Fruit fly (Drosophila melanogaster): ENCODE results near the gene CG13305.

CG13305 gene

DNA sequence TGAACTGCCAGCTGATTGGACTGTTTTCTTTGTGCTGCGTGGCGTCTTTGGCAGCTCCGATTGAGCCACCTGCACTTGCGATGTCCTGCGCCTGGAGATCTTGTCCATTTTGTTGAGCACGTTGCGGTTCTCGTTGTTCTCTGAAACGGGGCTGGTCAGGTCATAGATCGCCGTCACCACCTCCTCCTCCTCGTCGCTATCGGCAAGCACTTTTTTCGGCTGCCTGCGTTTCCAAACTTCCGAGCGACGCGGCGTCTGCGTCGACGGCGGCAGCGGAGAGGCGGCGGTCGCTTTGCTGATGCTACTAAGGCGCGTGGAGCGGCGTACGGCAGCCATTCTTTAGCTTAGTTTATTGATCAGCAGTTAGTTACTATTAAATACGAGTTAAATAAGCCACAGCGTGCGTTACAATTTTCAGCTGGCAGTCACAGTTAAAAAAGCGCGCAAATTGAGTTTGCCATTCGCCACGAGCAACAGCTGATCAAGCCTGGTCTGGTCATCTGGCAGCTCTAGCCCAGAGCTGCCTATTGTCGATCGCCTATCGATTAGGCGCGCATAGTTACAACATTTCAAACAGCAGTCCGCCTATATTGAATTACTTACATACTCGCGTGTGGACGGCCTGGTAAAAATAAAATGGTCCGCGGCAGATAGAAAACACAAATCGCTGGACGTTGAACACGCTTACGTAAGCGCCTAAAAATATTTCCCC, 12.9 kb downstream of the CG13305 start, which contains the start of gene Cdc6 (continued):
- no peak for TF ChIP-seq CG8290 (GFP tag; optimal IDR thresholded peaks at IDR 0.05)
- TF ChIP-seq CG8290 (tag; optimal IDR thresholded peaks at IDR 0.05): peak in 1 of 2 experiments; percentile 15
- TF ChIP-seq HLHmδ (GFP tag; optimal IDR thresholded peaks at IDR 0.05): no peak
- TF ChIP-seq CG6791 (GFP tag; IDR thresholded peaks at IDR 0.05; ENCODE audit: partially characterized antibody): peak; percentile 66; the same call in 1 of the 3 replicates
- TF ChIP-seq mld (GFP tag; IDR thresholded peaks at IDR 0.05; ENCODE audit: partially characterized antibody): no peak
- no peak for TF ChIP-seq PHDP (tag; optimal IDR thresholded peaks at IDR 0.05)
- TF ChIP-seq Sox100B (GFP tag; optimal IDR thresholded peaks at IDR 0.05): no peak
- TF ChIP-seq pfk (GFP tag; optimal IDR thresholded peaks at IDR 0.05): no peak
- peak; percentile 31 for TF ChIP-seq CG12769 (tag; optimal IDR thresholded peaks at IDR 0.05)
- TF ChIP-seq Hr3 (GFP tag; optimal IDR thresholded peaks at IDR 0.05): no peak
- TF ChIP-seq ewg (GFP tag; optimal IDR thresholded peaks at IDR 0.05): no peak
- TF ChIP-seq E2f2 (GFP tag; IDR thresholded peaks at IDR 0.05): peak; percentile 99
- TF ChIP-seq org-1 (GFP tag; optimal IDR thresholded peaks at IDR 0.05): no peak
- TF ChIP-seq MBD-R2 (GFP tag; IDR thresholded peaks at IDR 0.05): peak; percentile 82
- TF ChIP-seq ap (GFP tag; IDR thresholded peaks at IDR 0.05): no peak
- TF ChIP-seq CG10267 (tag; optimal IDR thresholded peaks at IDR 0.05): peak; percentile 13
- TF ChIP-seq amos (GFP tag; IDR thresholded peaks at IDR 0.05; ENCODE audit: partially characterized antibody): peak; percentile 48; the same call in 1 of the 2 replicates
- TF ChIP-seq CG12219 (GFP tag; optimal IDR thresholded peaks at IDR 0.05): no peak
- no peak for TF ChIP-seq caup (GFP tag; optimal IDR thresholded peaks at IDR 0.05; ENCODE audit: severe bottlenecking)
- TF ChIP-seq CG16863 (GFP tag; optimal IDR thresholded peaks at IDR 0.05): no peak
- no peak for TF ChIP-seq fru (optimal IDR thresholded peaks at IDR 0.05)
- 0 out of 3 replicates have a peak, but pooled peaks have one; percentile 21 for TF ChIP-seq knrl (GFP tag; IDR thresholded peaks at IDR 0.05; ENCODE audit: partially characterized antibody)
- TF ChIP-seq CG10959 (GFP tag; IDR thresholded peaks at IDR 0.05): no peak
- no peak for TF ChIP-seq HLH3B (GFP tag; IDR thresholded peaks at IDR 0.05)
- peak; percentile 11 for TF ChIP-seq gfzf (GFP tag; optimal IDR thresholded peaks at IDR 0.05)
- TF ChIP-seq CG5953 (GFP tag; IDR thresholded peaks at IDR 0.05): no peak
- no peak for TF ChIP-seq br (optimal IDR thresholded peaks at IDR 0.05)
- peak; percentile 60; the same call in 1 of the 3 replicates for TF ChIP-seq so (GFP tag; IDR thresholded peaks at IDR 0.05)
- no peak for TF ChIP-seq CG16815 (GFP tag; optimal IDR thresholded peaks at IDR 0.05)
- peak; percentile 20 for TF ChIP-seq Ets97D (GFP tag; optimal IDR thresholded peaks at IDR 0.05)
- peak; percentile 69 for TF ChIP-seq Sin3A (optimal IDR thresholded peaks at IDR 0.05)
- TF ChIP-seq CG11085 (GFP tag; IDR thresholded peaks at IDR 0.05): no peak
- peak; percentile 71 for TF ChIP-seq CG1603 (tag; optimal IDR thresholded peaks at IDR 0.05)
- no peak for TF ChIP-seq Ssrp (tag; optimal IDR thresholded peaks at IDR 0.05)
- TF ChIP-seq CG9932 (GFP tag; IDR thresholded peaks at IDR 0.05): peak; percentile 13; the same call in 1 of the 2 replicates
- TF ChIP-seq Pdp1 (GFP tag; optimal IDR thresholded peaks at IDR 0.05): peak in 1 of 2 experiments; percentile 81
- no peak for TF ChIP-seq CG10274 (GFP tag; optimal IDR thresholded peaks at IDR 0.05)
- TF ChIP-seq Dp (GFP tag; optimal IDR thresholded peaks at IDR 0.05): peak; percentile 99
- TF ChIP-seq ind (GFP tag; optimal IDR thresholded peaks at IDR 0.05): no peak
- TF ChIP-seq vvl (GFP tag; IDR thresholded peaks at IDR 0.05): no peak
- no peak for TF ChIP-seq Lpt (GFP tag; optimal IDR thresholded peaks at IDR 0.05)
- TF ChIP-seq CG13287 (GFP tag; IDR thresholded peaks at IDR 0.05; ENCODE audit: partially characterized antibody): peak; percentile 53
- TF ChIP-seq CG30431 (GFP tag; optimal IDR thresholded peaks at IDR 0.05): no peak
- no peak for TF ChIP-seq dan (GFP tag; IDR thresholded peaks at IDR 0.05)
- no peak for TF ChIP-seq wek (GFP tag; optimal IDR thresholded peaks at IDR 0.05)
- no peak for TF ChIP-seq GATAe (GFP tag; conservative IDR thresholded peaks at IDR 0.05)
- no peak for TF ChIP-seq CG34376 (GFP tag; optimal IDR thresholded peaks at IDR 0.05)
- TF ChIP-seq CG7357 (GFP tag; IDR thresholded peaks at IDR 0.05): no peak
- TF ChIP-seq MTF-1 (GFP tag; optimal IDR thresholded peaks at IDR 0.05; ENCODE audit: borderline replicate concordance): no peak
- TF ChIP-seq CG4404 (GFP tag; IDR thresholded peaks at IDR 0.05): no peak
